Worm (Caenorhabditis elegans): ENCODE results near the gene C06H5.14.
A peak's percentile ranks its signal among the peaks of the same experiment; 100 is the strongest.

Gene C06H5.14

DNA sequence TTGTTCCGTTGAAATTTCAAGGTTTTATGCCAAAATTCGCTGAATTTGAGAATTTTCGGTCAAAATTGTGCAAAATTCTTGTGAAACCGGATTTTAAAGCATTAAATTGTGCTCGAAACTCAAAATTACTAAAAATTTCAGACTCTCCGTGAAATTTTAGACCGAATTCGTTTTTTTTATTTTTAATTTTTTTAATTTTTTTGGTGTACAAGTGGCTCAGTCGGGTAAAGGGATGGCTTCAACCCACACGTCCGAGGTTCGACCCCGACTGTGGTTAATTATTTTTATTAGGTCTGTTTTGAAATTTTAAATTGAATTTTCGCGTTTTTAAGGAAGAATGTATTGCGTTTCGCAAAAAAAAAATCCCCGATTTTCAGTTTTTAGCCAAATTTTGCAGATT, 35.0 kb downstream of the C06H5.14 start:
- TF ChIP-seq ztf-3 (GFP tag; optimal IDR thresholded peaks at IDR 0.05) (no peak), B0261.1 (tag; optimal IDR thresholded peaks at IDR 0.05) (peak; percentile 10), tbp1 (GFP tag; optimal IDR thresholded peaks at IDR 0.05) (peak; percentile 53), snpc-1.3 (tag; optimal IDR thresholded peaks at IDR 0.05; ENCODE audit: insufficient read depth) (no peak), let-607 (tag; optimal IDR thresholded peaks at IDR 0.05) (no peak), nhr-80 (tag; optimal IDR thresholded peaks at IDR 0.05) (no peak), sea-2 (GFP tag; IDR thresholded peaks at IDR 0.05) (no peak), athp-1 (tag; optimal IDR thresholded peaks at IDR 0.05) (no peak), rpc-1 (optimal IDR thresholded peaks at IDR 0.05) (no peak), rpc-1 (tag; optimal IDR thresholded peaks at IDR 0.05) (peak; percentile 56), him-1 (tag; optimal IDR thresholded peaks at IDR 0.05) (no peak)

- TF ChIP-seq madf-3 (GFP tag; IDR thresholded peaks at IDR 0.05), result 0 out of 2 replicates have a peak, but pooled peaks have one; percentile 9
- 0 out of 2 replicates have a peak, but pooled peaks have one; percentile 23 for TF ChIP-seq F37B4.10 (GFP tag; IDR thresholded peaks at IDR 0.05)
- no peak for TF ChIP-seq D2030.7 (GFP tag; IDR thresholded peaks at IDR 0.05)
- TF ChIP-seq egrh-3 (GFP tag; IDR thresholded peaks at IDR 0.05), result peak; percentile 74
- 0 out of 2 replicates have a peak, but pooled peaks have one; percentile 61 for TF ChIP-seq bed-1 (GFP tag; IDR thresholded peaks at IDR 0.05)
- no peak for TF ChIP-seq ztf-18 (tag; optimal IDR thresholded peaks at IDR 0.05)
- TF ChIP-seq Y53G8AR.9 (GFP tag; conservative IDR thresholded peaks at IDR 0.05), result no peak
- no peak for TF ChIP-seq lin-26 (GFP tag; IDR thresholded peaks at IDR 0.05)
- TF ChIP-seq zfh-2 (GFP tag; conservative IDR thresholded peaks at IDR 0.05), result peak; percentile 85
Observed at ce11 chrV:17943877-17944472, 40.0 kb downstream of the C06H5.14 start.

- TF ChIP-seq zfh-2 (GFP tag; conservative IDR thresholded peaks at IDR 0.05) (0 out of 2 replicates have a peak, but pooled peaks have one; percentile 6), Y67H2A.10 (GFP tag; conservative IDR thresholded peaks at IDR 0.05) (no peak), attf-6 (GFP tag; IDR thresholded peaks at IDR 0.05) (no peak), F55B11.4 (tag; optimal IDR thresholded peaks at IDR 0.05; ENCODE audit: borderline replicate concordance, insufficient read depth) (no peak), dpl-1 (GFP tag; optimal IDR thresholded peaks at IDR 0.05) (no peak), egrh-3 (GFP tag; IDR thresholded peaks at IDR 0.05) (peak; percentile 69; the same call in 1 of the 2 replicates), lir-1 (GFP tag; conservative IDR thresholded peaks at IDR 0.05) (no peak), F57A8.1 (GFP tag; optimal IDR thresholded peaks at IDR 0.05) (no peak)
Observed at ce11 chrV:17944849-17945452, 41.0 kb downstream of the C06H5.14 start.

DNA sequence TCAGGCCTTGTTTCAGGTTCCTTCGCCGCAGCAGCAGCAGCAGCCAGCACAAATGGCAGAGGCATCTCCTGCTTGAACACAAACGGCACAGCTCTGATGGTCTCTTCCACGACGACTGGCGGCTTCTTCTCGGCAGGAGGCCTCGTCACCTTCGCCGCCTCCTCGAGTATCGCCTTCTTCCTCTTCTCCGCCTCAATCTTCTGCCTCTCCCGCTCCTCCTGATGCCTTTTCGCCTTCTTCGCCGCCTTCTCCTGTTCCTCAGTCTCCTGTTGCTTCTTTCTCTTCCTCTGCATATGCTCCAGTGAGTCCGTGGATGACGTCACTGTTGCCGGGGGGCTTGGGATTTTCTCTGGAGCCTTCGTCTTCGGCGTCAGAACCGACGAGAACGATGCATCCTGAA, 41.5 kb downstream of the C06H5.14 start:
- TF ChIP-seq egrh-3 (GFP tag; IDR thresholded peaks at IDR 0.05) (peak; percentile 56; the same call in 1 of the 2 replicates), F33H1.4 (GFP tag; IDR thresholded peaks at IDR 0.05) (no peak), F57A8.1 (GFP tag; optimal IDR thresholded peaks at IDR 0.05) (no peak), zfh-2 (GFP tag; conservative IDR thresholded peaks at IDR 0.05) (0 out of 2 replicates have a peak, but pooled peaks have one; percentile 6), ama-1 (optimal IDR thresholded peaks at IDR 0.05) (no peak), ama-1 (GFP tag; optimal IDR thresholded peaks at IDR 0.05) (no peak), attf-5 (GFP tag; optimal IDR thresholded peaks at IDR 0.05) (no peak), lin-26 (GFP tag; IDR thresholded peaks at IDR 0.05) (0 out of 2 replicates have a peak, but pooled peaks have one; percentile 12), B0035.1 (tag; optimal IDR thresholded peaks at IDR 0.05) (no peak), tbx-9 (tag; optimal IDR thresholded peaks at IDR 0.05; ENCODE audit: borderline replicate concordance) (no peak), nfyb-1 (GFP tag; IDR thresholded peaks at IDR 0.05) (no peak), D2030.7 (GFP tag; IDR thresholded peaks at IDR 0.05) (no peak)
